Worm (Caenorhabditis elegans) whole organism, mixed stage, embryonic: ENCODE measurements around the gene C45G9.2.
"Not testable (repeated sequence)": the region's sequence is repeated elsewhere in the genome, so short reads cannot be mapped to it uniquely, and the experiment has no call there.

Experiments
- M03D4.4 ChIP-seq: sonication (generic microtip); optimal IDR thresholded peaks from 2 replicates; lab custom pipeline; 2017; ENCODE audit warnings: mild to moderate bottlenecking, missing genetic modification characterization, missing compliant biosample characterization
- bed-3 ChIP-seq: fragments of 200-800 bp; sonication (Bioruptor generic); optimal IDR thresholded peaks from 3 replicates; lab custom pipeline; 2018; ENCODE audit warnings: mild to moderate bottlenecking, missing genetic modification characterization, moderate library complexity, missing compliant biosample characterization
- blmp-1 ChIP-seq: fragments of 150-350 bp; optimal IDR thresholded peaks from 2 replicates; lab custom pipeline; 2014; ENCODE audit warnings: missing biosample characterization, missing genetic modification characterization
- ceh-39 ChIP-seq: fragments of 150-350 bp; optimal IDR thresholded peaks from 2 replicates; lab custom pipeline; 2014; ENCODE audit warnings: missing biosample characterization, missing genetic modification characterization
- ceh-43 ChIP-seq: fragments of 200-800 bp; sonication (Bioruptor generic); optimal IDR thresholded peaks from 2 replicates; lab custom pipeline; 2018; ENCODE audit warnings: mild to moderate bottlenecking, missing genetic modification characterization, moderate library complexity, missing compliant biosample characterization
- ces-1 ChIP-seq: fragments of 150-350 bp; optimal IDR thresholded peaks from 2 replicates; lab custom pipeline; 2014; ENCODE audit warnings: missing biosample characterization, missing genetic modification reagents, missing genetic modification characterization
- cnd-1 ChIP-seq: fragments of 200-800 bp; sonication (Bioruptor generic); optimal IDR thresholded peaks from 2 replicates; lab custom pipeline; 2018; ENCODE audit warnings: mild to moderate bottlenecking, missing genetic modification characterization, missing compliant biosample characterization
- drap-1 ChIP-seq: fragments of 200-800 bp; sonication (Bioruptor generic); optimal IDR thresholded peaks from 3 replicates; lab custom pipeline; 2018; ENCODE audit warnings: mild to moderate bottlenecking, missing genetic modification characterization, missing compliant biosample characterization
- elt-1 ChIP-seq: sonication (generic microtip); optimal IDR thresholded peaks from 2 replicates; lab custom pipeline; 2017; ENCODE audit warnings: missing genetic modification characterization, mild to moderate bottlenecking, missing compliant biosample characterization, antibody characterized with exemption, moderate library complexity, borderline replicate concordance; ENCODE audit not compliant: insufficient read depth
- flh-1 ChIP-seq: fragments of 200-800 bp; sonication (Bioruptor generic); optimal IDR thresholded peaks from 2 replicates; lab custom pipeline; 2018; ENCODE audit warnings: mild to moderate bottlenecking, missing genetic modification characterization, moderate library complexity, missing compliant biosample characterization
- ham-2 ChIP-seq: fragments of 200-800 bp; sonication (Bioruptor generic); optimal IDR thresholded peaks from 2 replicates; lab custom pipeline; 2018; ENCODE audit warnings: mild to moderate bottlenecking, missing genetic modification characterization, missing compliant biosample characterization
- lin-13 ChIP-seq: fragments of 150-350 bp; optimal IDR thresholded peaks from 2 replicates; lab custom pipeline; 2014; ENCODE audit warnings: missing biosample characterization, missing genetic modification characterization
- lin-32 ChIP-seq: fragments of 200-800 bp; sonication (Bioruptor generic); optimal IDR thresholded peaks from 2 replicates; lab custom pipeline; 2018; ENCODE audit warnings: mild to moderate bottlenecking, missing genetic modification characterization, missing compliant biosample characterization
- lsy-2 ChIP-seq: fragments of 150-350 bp; optimal IDR thresholded peaks from 2 replicates; lab custom pipeline; 2014; ENCODE audit warnings: missing biosample characterization, missing genetic modification characterization
- mab-5 ChIP-seq: fragments of 150-350 bp; optimal IDR thresholded peaks from 2 replicates; lab custom pipeline; 2014; ENCODE audit warnings: missing biosample characterization, missing genetic modification characterization
- mep-1 ChIP-seq: fragments of 150-350 bp; optimal IDR thresholded peaks from 2 replicates; lab custom pipeline; 2017; ENCODE audit warnings: missing biosample characterization, missing genetic modification reagents, missing genetic modification characterization, inconsistent platforms
- mls-2 ChIP-seq: sonication (generic microtip); optimal IDR thresholded peaks from 2 replicates; lab custom pipeline; 2016; ENCODE audit warnings: mild to moderate bottlenecking, missing genetic modification characterization, moderate library complexity, missing compliant biosample characterization
- nhr-12 ChIP-seq: fragments of 150-350 bp; optimal IDR thresholded peaks from 2 replicates; lab custom pipeline; 2014; ENCODE audit warnings: missing biosample characterization, missing genetic modification characterization
- nhr-2 ChIP-seq: fragments of 150-350 bp; optimal IDR thresholded peaks from 2 replicates; lab custom pipeline; 2014; ENCODE audit warnings: missing biosample characterization, missing genetic modification characterization
- nhr-237 ChIP-seq: fragments of 150-350 bp; optimal IDR thresholded peaks from 2 replicates; lab custom pipeline; 2014; ENCODE audit warnings: missing biosample characterization, missing genetic modification characterization
- nhr-28 ChIP-seq: fragments of 150-350 bp; optimal IDR thresholded peaks from 2 replicates; lab custom pipeline; 2014; ENCODE audit warnings: missing biosample characterization, missing genetic modification characterization
- nhr-76 ChIP-seq: sonication (generic microtip); optimal IDR thresholded peaks from 2 replicates; lab custom pipeline; 2017; ENCODE audit warnings: missing biosample characterization, missing genetic modification characterization
- pha-4 ChIP-seq: fragments of 150-350 bp; optimal IDR thresholded peaks from 2 replicates; lab custom pipeline; 2018; ENCODE audit warnings: missing biosample characterization, missing genetic modification reagents, missing genetic modification characterization
- sem-2 ChIP-seq: fragments of 200-800 bp; sonication (Bioruptor generic); optimal IDR thresholded peaks from 2 replicates; lab custom pipeline; 2018; ENCODE audit warnings: mild to moderate bottlenecking, missing genetic modification characterization, missing compliant biosample characterization
- snpc-4 ChIP-seq: fragments of 150-350 bp; optimal IDR thresholded peaks from 2 replicates; lab custom pipeline; 2014; ENCODE audit warnings: missing biosample characterization, missing genetic modification characterization
- sptf-1 ChIP-seq: sonication (generic microtip); optimal IDR thresholded peaks from 2 replicates; lab custom pipeline; 2017; ENCODE audit warnings: mild to moderate bottlenecking, missing genetic modification characterization, moderate library complexity, missing compliant biosample characterization
- tbx-8 ChIP-seq: fragments of 200-800 bp; sonication (Bioruptor generic); optimal IDR thresholded peaks from 2 replicates; lab custom pipeline; 2018; ENCODE audit warnings: mild to moderate bottlenecking, missing genetic modification characterization, moderate library complexity, missing compliant biosample characterization
- unc-39 ChIP-seq: fragments of 150-350 bp; optimal IDR thresholded peaks from 2 replicates; lab custom pipeline; 2014; ENCODE audit warnings: missing biosample characterization, missing genetic modification characterization
- zip-8 ChIP-seq: fragments of 150-350 bp; optimal IDR thresholded peaks from 2 replicates; lab custom pipeline; 2014; ENCODE audit warnings: missing biosample characterization, missing genetic modification characterization
- ztf-11 ChIP-seq: fragments of 150-350 bp; optimal IDR thresholded peaks from 2 replicates; lab custom pipeline; 2014; ENCODE audit warnings: missing biosample characterization, missing genetic modification characterization

The C45G9.2 gene

DNA sequence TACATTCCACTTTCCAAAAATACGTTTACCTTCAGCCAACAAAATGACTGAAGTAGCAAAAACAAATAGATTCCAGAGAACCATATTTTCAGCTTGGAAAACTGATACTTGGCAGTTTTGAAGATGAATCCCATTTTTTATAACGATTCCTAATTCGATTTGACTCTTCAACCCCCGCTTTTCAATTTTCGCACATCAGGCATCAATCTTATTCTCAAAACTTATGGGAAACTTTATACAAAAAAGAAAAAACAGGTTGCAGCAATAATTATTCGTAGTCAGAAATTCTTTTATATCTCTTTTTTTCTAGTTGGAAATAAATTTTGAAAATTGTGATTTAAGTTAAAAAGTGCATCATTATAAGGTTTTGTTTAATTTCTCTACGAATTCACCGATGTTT, 7.1 kb upstream of the C45G9.2 start, which contains the start of gene C45G9.10:
Gene C45G9.10 (minus strand): TSS at position 101 of the 400 bp plus-strand sequence.
- TF ChIP-seq flh-1 (no peak), ztf-11 (tag; lab: Kevin White, UChicago) (no peak), mab-5 (tag; lab: Kevin White, UChicago) (no peak), lsy-2 (no peak), pha-4 (tag; lab: Kevin White, UChicago) (no peak), tbx-8 (GFP tag; lab: Kevin White, UChicago) (no peak), zip-8 (tag; lab: Kevin White, UChicago) (no peak), drap-1 (no peak), ham-2 (GFP tag; lab: Kevin White, UChicago) (no peak), sptf-1 (tag; lab: Kevin White, UChicago) (no peak)
- TF ChIP-seq, all 35 proteins: peak for 0

DNA sequence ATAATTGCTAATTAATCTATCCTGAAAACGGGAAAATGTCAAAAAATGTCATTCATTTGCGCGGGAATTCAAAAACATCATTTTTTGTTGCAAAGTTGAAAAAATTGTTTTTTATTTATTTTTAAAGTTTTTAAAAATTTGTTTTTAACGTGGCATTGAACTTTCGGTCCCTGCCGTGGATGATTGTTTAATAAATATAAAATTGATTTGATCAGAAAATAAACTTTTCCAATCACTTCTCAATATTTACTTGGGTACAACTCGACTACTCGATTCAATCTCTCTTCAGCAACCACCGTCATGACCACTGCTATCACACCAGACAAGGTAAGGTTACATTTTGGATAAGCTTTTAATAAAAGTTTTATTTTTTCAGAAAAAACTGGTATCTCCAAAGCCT, 6.5 kb upstream of the C45G9.2 start, which contains the start of gene C45G9.4:
Gene C45G9.4 (plus strand): TSS at position 301 of the 400 bp plus-strand sequence.
- TF ChIP-seq mep-1; tbx-8 (GFP tag; lab: Kevin White, UChicago); bed-3: not testable (repeated sequence)

DNA sequence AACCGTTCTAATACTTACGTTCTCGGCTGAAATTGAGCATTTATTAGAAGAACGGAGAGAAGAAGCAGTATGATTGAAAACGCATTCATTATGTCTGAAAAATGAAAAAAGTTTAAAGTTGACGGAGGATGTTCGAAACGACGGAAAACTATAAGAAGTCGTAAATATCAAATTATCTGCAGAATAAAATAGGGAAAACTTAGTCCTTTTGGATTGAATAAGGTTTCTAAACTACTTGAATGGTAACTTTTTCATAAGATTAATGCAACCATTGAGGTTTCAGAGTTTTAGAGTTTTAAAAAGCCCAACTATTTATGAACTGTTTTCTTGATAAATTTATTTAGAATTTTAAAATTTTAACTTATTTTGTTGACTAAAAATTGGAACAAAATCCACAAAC, 2.6 kb downstream of the C45G9.2 start, which contains the start of gene C45G9.12:
Gene C45G9.12 (minus strand): TSS at position 101 of the 400 bp plus-strand sequence.
- TF ChIP-seq unc-39 (tag; lab: Kevin White, UChicago) (no peak), mls-2 (tag; lab: Kevin White, UChicago) (no peak), sem-2 (GFP tag; lab: Kevin White, UChicago) (no peak), nhr-28 (no peak), lsy-2 (no peak), pha-4 (tag; lab: Kevin White, UChicago) (no peak), cnd-1 (tag; lab: Kevin White, UChicago) (no peak), lin-13 (tag; lab: Kevin White, UChicago) (no peak), bed-3 (no peak), drap-1 (no peak)

DNA sequence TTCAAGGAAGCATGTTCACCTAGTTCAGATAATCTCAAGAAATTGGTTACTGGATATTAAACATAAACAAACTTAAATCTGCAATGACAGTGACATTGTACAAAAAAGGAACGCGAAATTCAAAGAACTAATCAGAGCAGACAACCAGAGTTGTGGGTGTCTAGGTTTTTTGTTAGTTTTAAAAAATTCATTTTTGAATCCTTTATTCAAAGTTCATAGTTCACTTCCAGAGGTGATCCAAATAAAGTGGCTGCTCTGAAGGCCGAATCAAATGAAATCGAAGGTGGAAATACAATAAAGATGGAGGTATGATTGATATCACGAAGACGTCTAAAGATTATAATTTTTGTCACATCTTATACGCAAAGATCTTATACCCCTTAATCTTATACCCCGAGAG, 5.5 kb downstream of the C45G9.2 start, which contains the start of gene ttbk-6:
Gene ttbk-6 (plus strand): TSS at position 301 of the 400 bp plus-strand sequence.
- no peak for TF ChIP-seq ceh-39
- no peak for TF ChIP-seq nhr-76 (tag; lab: Kevin White, UChicago)
- no peak for TF ChIP-seq drap-1
- no peak for TF ChIP-seq ces-1 (GFP tag; lab: Kevin White, UChicago)
- no peak for TF ChIP-seq ham-2 (GFP tag; lab: Kevin White, UChicago)
- TF ChIP-seq nhr-237 (tag; lab: Kevin White, UChicago): no peak
- no peak for TF ChIP-seq bed-3
- TF ChIP-seq snpc-4: no peak
- TF ChIP-seq, all 35 proteins: peak for 0

DNA sequence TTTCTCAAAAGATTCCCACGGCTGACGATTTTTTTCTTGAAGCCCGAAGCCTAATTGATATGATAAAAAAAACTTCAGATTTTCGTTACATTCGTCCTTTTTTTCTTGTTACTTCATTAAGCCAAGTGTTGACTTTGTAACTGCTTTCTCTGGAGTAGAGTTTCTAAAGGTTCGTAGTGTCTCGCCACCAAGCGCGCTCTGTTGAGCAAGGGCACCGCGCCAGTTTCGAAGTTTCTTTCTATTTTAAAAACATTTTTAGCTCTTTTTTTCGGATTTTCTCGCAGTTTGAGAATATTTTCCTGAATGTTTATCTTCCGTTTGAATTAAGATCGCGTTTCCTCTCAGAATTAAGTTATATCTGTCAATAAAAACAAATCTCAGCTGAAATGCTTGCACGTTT, 7.7 kb downstream of the C45G9.2 start:
- TF ChIP-seq ceh-39 (no peak), bed-3 (no peak), ceh-43 (GFP tag; lab: Kevin White, UChicago) (no peak), blmp-1 (tag; lab: Kevin White, UChicago) (no peak), sem-2 (GFP tag; lab: Kevin White, UChicago) (no peak), snpc-4 (no peak), cnd-1 (tag; lab: Kevin White, UChicago) (no peak), elt-1 (tag; lab: Kevin White, UChicago) (no peak)
- TF ChIP-seq, all 35 proteins: peak for 0

DNA sequence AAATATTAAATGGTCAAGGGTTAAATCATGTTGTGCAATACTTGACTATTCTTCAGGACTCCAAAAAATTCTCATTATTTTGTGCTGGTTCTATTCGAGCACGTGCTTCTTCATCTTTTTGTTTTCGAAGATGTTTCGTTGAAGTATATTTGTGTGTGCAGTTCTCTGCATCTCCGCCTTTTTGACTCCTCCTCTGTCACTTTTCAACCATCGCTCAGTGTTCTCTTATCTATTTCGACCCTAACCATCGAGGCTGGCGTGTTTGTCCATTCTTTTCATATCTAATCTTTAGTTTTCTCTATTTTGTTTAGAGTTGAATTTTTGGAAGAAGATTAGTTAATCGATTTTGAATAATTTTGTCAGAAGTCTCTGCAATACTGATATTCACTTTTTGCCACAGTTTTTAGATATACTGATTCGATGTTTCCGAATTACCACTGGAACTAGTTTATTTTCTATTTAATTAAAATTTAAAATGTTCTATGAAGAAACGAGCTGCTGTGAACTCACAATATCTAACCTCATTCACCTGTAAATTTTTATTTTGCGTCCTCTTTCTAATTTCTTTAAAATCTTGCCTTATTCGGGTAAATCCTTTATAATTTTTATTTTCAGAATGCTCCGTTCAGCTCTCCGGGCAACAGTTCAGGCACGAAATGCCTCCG, 8.4 kb downstream of the C45G9.2 start, which contains the start of gene alh-1:
Gene alh-1 (plus strand): TSS at position 615 of the 665 bp plus-strand sequence.
- no peak for TF ChIP-seq elt-1 (tag; lab: Kevin White, UChicago)
- no peak for TF ChIP-seq ham-2 (GFP tag; lab: Kevin White, UChicago)
- TF ChIP-seq nhr-28: no peak
- TF ChIP-seq unc-39 (tag; lab: Kevin White, UChicago): no peak
- TF ChIP-seq pha-4 (tag; lab: Kevin White, UChicago): no peak
- TF ChIP-seq nhr-12: no peak
- no peak for TF ChIP-seq ztf-11 (tag; lab: Kevin White, UChicago)
- TF ChIP-seq drap-1: no peak
- TF ChIP-seq sem-2 (GFP tag; lab: Kevin White, UChicago): no peak
- no peak for TF ChIP-seq lsy-2
- no peak for TF ChIP-seq nhr-2 (tag; lab: Kevin White, UChicago)
- no peak for TF ChIP-seq zip-8 (tag; lab: Kevin White, UChicago)
- TF ChIP-seq M03D4.4 (tag; lab: Kevin White, UChicago): no peak
- TF ChIP-seq blmp-1 (tag; lab: Kevin White, UChicago): no peak
- TF ChIP-seq lin-32 (GFP tag; lab: Kevin White, UChicago): no peak
- TF ChIP-seq ceh-39: no peak
